Fruit fly (Drosophila melanogaster) whole organism, prepupa: ENCODE measurements around the gene eyg.
A peak's percentile ranks its signal among the peaks of the same experiment; 100 is the strongest.

ENCODE experiments used
- CG11294 ChIP-seq: fragments of 200-800 bp; sonication (Bioruptor generic); IDR thresholded peaks from 2 replicates; pipeline ENCODE4 v1.3.6; 2022; ENCODE audit warnings: missing biosample characterization, missing genetic modification characterization
- CG11762 ChIP-seq: fragments of 200-800 bp; sonication (Bioruptor generic); optimal IDR thresholded peaks from 3 replicates; lab custom pipeline; 2016; ENCODE audit warnings: missing biosample characterization, missing genetic modification characterization; ENCODE audit not compliant: insufficient read depth
- CG34406 ChIP-seq: fragments of 200-800 bp; sonication (Bioruptor generic); optimal IDR thresholded peaks from 3 replicates; lab custom pipeline; 2016; ENCODE audit warnings: missing biosample characterization, missing genetic modification characterization
- Eip75B ChIP-seq: fragments of 200-800 bp; sonication (Bioruptor generic); optimal IDR thresholded peaks from 3 replicates; lab custom pipeline; 2016; ENCODE audit warnings: missing biosample characterization, missing genetic modification characterization
- Eip78C ChIP-seq: fragments of 200-800 bp; sonication (Bioruptor generic); peaks from one replicate; lab custom pipeline; 2016; ENCODE audit warnings: missing biosample characterization, missing genetic modification characterization
- Eip93F ChIP-seq: fragments of 200-800 bp; sonication (Bioruptor generic); optimal IDR thresholded peaks from 2 replicates; lab custom pipeline; 2016; ENCODE audit warnings: missing biosample characterization, mild to moderate bottlenecking, missing genetic modification characterization
- Sox14 ChIP-seq: fragments of 200-800 bp; sonication (Bioruptor generic); optimal IDR thresholded peaks from 3 replicates; lab custom pipeline; 2016; ENCODE audit warnings: missing biosample characterization, missing genetic modification characterization
- Sox15 ChIP-seq: fragments of 200-800 bp; sonication (Bioruptor generic); optimal IDR thresholded peaks from 3 replicates; lab custom pipeline; 2016; ENCODE audit warnings: missing biosample characterization, missing genetic modification characterization
- achi ChIP-seq: fragments of 200-800 bp; sonication (Bioruptor generic); optimal IDR thresholded peaks from 3 replicates; lab custom pipeline; 2016; ENCODE audit warnings: missing biosample characterization, missing genetic modification characterization
- dsx ChIP-seq: fragments of 200-800 bp; optimal IDR thresholded peaks from 3 replicates; lab custom pipeline; 2019; ENCODE audit warnings: missing biosample characterization, mild to moderate bottlenecking, missing genetic modification characterization, moderate library complexity; ENCODE audit not compliant: poor library complexity, severe bottlenecking
- esn ChIP-seq: fragments of 200-800 bp; sonication (Bioruptor generic); optimal IDR thresholded peaks from 2 replicates; lab custom pipeline; 2016; ENCODE audit warnings: missing biosample characterization, mild to moderate bottlenecking, missing genetic modification characterization, moderate library complexity
- lz ChIP-seq: fragments of 200-800 bp; sonication (Bioruptor generic); optimal IDR thresholded peaks from 3 replicates; lab custom pipeline; 2016; ENCODE audit warnings: missing biosample characterization, missing genetic modification characterization
- net ChIP-seq: fragments of 200-800 bp; sonication (Bioruptor generic); optimal IDR thresholded peaks from 3 replicates; lab custom pipeline; 2016; ENCODE audit warnings: missing biosample characterization, missing genetic modification characterization
- ss ChIP-seq, 2 experiments: fragments of 200-800 bp; sonication (Bioruptor generic); optimal IDR thresholded peaks; 2 replicates in 1 of 2; 3 replicates in 1 of 2; lab custom pipeline; 2017 to 2018; ENCODE audit warnings: mild to moderate bottlenecking in 2 of 2, missing biosample characterization in 2 of 2, missing genetic modification characterization in 2 of 2, moderate library complexity in 1 of 2

The eyg gene

dm6 chr3L:12417341-12417740 is 50.5 kb downstream of the eyg start, which contains the start of gene ArfGAP1:
ArfGAP1 (minus strand) TSS chr3L:12417580.
- TF ChIP-seq esn (GFP tag; lab: Kevin White, UChicago) (peak; percentile 27), achi (GFP tag; lab: Kevin White, UChicago) (no peak), Eip78C (GFP tag; lab: Kevin White, UChicago) (peak; percentile 71)

dm6 chr3L:12414189-12414964 is 53.4 kb downstream of the eyg start, which contains the start of gene SCaMC:
SCaMC (minus strand) TSS chr3L:12414842.
- no peak for TF ChIP-seq lz (GFP tag; lab: Kevin White, UChicago)
- peak; percentile 1 for TF ChIP-seq esn (GFP tag; lab: Kevin White, UChicago)
- no peak for TF ChIP-seq Sox15 (GFP tag; lab: Kevin White, UChicago)
- no peak for TF ChIP-seq CG34406 (GFP tag; lab: Kevin White, UChicago)
- TF ChIP-seq CG11762: no peak
- TF ChIP-seq CG11294 (GFP tag; lab: Robert Waterston, UW): no peak
- no peak for TF ChIP-seq net
- TF ChIP-seq Eip93F (GFP tag; lab: Kevin White, UChicago): peak; percentile 72
- TF ChIP-seq Eip75B (GFP tag; lab: Kevin White, UChicago): peak; percentile 3
- TF ChIP-seq Eip78C (GFP tag; lab: Kevin White, UChicago): peak; percentile 70
- TF ChIP-seq Sox14 (GFP tag; lab: Kevin White, UChicago): peak; percentile 44
- TF ChIP-seq ss (GFP tag; optimal IDR thresholded peaks at IDR 0.05; lab: Kevin White, UChicago): peak in 1 of 2 experiments; percentile 10
- no peak for TF ChIP-seq achi (GFP tag; lab: Kevin White, UChicago)
- TF ChIP-seq dsx: peak; percentile 21
